Worm (Caenorhabditis elegans) whole organism, L4/young adult: ENCODE results near the gene B0303.4.

Experiments
- dao-5 ChIP-seq: sonication (generic microtip); optimal IDR thresholded peaks from 2 replicates; lab custom pipeline; 2016; ENCODE audit warnings: missing genotype, missing genetic modification characterization, moderate library complexity, missing compliant biosample characterization
- him-1 ChIP-seq: sonication (generic microtip); optimal IDR thresholded peaks from 2 replicates; lab custom pipeline; 2016; ENCODE audit warnings: missing genotype, missing genetic modification reagents, missing genetic modification characterization, missing compliant biosample characterization

DNA sequence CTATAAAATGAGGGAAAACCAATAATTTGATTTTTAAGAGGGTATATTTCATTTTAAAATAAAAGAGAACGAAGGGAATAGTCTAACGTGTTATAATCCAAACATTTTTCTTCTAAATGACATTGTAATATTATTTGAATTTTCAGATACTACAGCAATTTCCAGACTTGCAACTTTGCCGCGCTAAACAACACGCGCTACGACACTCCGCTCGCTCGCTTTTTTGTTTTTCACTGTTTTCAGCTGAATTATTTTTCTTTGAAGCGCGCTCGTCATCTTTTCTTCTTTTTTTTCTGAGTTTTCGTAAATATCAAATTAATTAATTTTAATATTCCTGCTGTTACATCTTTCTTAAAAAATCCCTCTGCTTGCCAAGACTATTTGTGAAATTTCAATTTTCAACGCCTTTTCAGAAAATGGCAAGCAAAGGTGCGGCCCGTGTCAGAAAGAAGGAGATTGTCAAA, 27.6 kb downstream of the B0303.4 start, which contains the start of gene mrpl-11:
- TF ChIP-seq dao-5 (no peak), him-1 (tag; lab: Kevin White, UChicago) (no peak)
